Worm (Caenorhabditis elegans) whole organism, mixed stage, embryonic: ENCODE results near the gene C28D4.18.

Experiments
- lsy-2 ChIP-seq: fragments of 150-350 bp; optimal IDR thresholded peaks from 2 replicates; lab custom pipeline; 2014; ENCODE audit warnings: missing biosample characterization, missing genetic modification characterization
- nhr-237 ChIP-seq: fragments of 150-350 bp; optimal IDR thresholded peaks from 2 replicates; lab custom pipeline; 2014; ENCODE audit warnings: missing biosample characterization, missing genetic modification characterization
- nhr-28 ChIP-seq: fragments of 150-350 bp; optimal IDR thresholded peaks from 2 replicates; lab custom pipeline; 2014; ENCODE audit warnings: missing biosample characterization, missing genetic modification characterization
- snpc-4 ChIP-seq: fragments of 150-350 bp; optimal IDR thresholded peaks from 2 replicates; lab custom pipeline; 2014; ENCODE audit warnings: missing biosample characterization, missing genetic modification characterization
- unc-39 ChIP-seq: fragments of 150-350 bp; optimal IDR thresholded peaks from 2 replicates; lab custom pipeline; 2014; ENCODE audit warnings: missing biosample characterization, missing genetic modification characterization
- ztf-11 ChIP-seq: fragments of 150-350 bp; optimal IDR thresholded peaks from 2 replicates; lab custom pipeline; 2014; ENCODE audit warnings: missing biosample characterization, missing genetic modification characterization

ce11 chrIV:9696513-9696912 is 28.6 kb upstream of the C28D4.18 start:
- TF ChIP-seq ztf-11 (tag; lab: Kevin White, UChicago) (no peak), lsy-2 (tag; lab: Kevin White, UChicago) (no peak), unc-39 (tag; lab: Kevin White, UChicago) (no peak), nhr-28 (tag; lab: Kevin White, UChicago) (no peak), snpc-4 (no peak), nhr-237 (tag; lab: Kevin White, UChicago) (no peak)
